Fruit fly (Drosophila melanogaster): ENCODE measurements around the gene Lmpt.

DNA sequence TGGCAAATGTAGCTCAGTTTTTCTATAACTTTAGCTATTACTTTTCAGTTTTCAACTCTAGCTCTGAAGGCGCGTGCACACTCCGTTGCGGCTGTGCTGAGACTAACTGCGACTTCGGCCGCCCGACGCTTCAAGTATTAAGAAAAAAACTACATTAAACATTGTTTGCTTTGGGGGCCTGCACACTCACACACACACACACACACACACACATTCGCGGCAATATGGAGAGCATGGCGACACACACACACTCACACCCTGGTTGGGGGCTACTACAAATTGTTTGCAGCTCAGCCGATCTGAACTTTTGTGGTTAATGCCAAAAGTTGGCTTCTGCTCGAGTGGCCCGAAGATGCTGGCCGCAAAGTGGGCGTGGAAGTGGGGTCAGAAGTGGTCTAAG lies 36.1 kb upstream of the Lmpt start, which contains the start of gene CG13024:
- TF ChIP-seq psq (optimal IDR thresholded peaks at IDR 0.05) (no peak), h (optimal IDR thresholded peaks at IDR 0.05) (no peak), Myc (optimal IDR thresholded peaks at IDR 0.05) (no peak), Sin3A (optimal IDR thresholded peaks at IDR 0.05) (no peak), ttk (optimal IDR thresholded peaks at IDR 0.05) (no peak)
